Worm (Caenorhabditis elegans) whole organism, L4/young adult: ENCODE results near the gene F41C3.11.

Source experiments
- W03F9.2 ChIP-seq: fragments of 150-350 bp; optimal IDR thresholded peaks from 2 replicates; lab custom pipeline; 2014; ENCODE audit warnings: missing biosample characterization, missing genetic modification characterization
- dao-5 ChIP-seq: sonication (generic microtip); optimal IDR thresholded peaks from 2 replicates; lab custom pipeline; 2016; ENCODE audit warnings: missing genotype, missing genetic modification characterization, moderate library complexity, missing compliant biosample characterization
- him-1 ChIP-seq: sonication (generic microtip); optimal IDR thresholded peaks from 2 replicates; lab custom pipeline; 2016; ENCODE audit warnings: missing genotype, missing genetic modification reagents, missing genetic modification characterization, missing compliant biosample characterization

ce11 chrII:4706359-4706871 lies 27.3 kb downstream of the F41C3.11 start, which contains the start of the genes F10G7.9 and tsn-1:
- TF ChIP-seq dao-5 (tag; lab: Kevin White, UChicago): no peak
- peak; percentile 88 for TF ChIP-seq W03F9.2 (tag; lab: Kevin White, UChicago)
- TF ChIP-seq him-1 (tag; lab: Kevin White, UChicago): no peak
